Worm (Caenorhabditis elegans) whole organism, midembryonic: ENCODE results near the gene txt-11.

Experiments used
- T22C8.4 ChIP-seq: fragments of 200-800 bp; sonication (Bioruptor generic); IDR thresholded peaks from 2 replicates; pipeline ENCODE4 v1.3.6; 2022; ENCODE audit warnings: missing genetic modification characterization, missing compliant biosample characterization
- cog-1 ChIP-seq: sonication (generic microtip); optimal IDR thresholded peaks from 2 replicates; lab custom pipeline; 2016; ENCODE audit warnings: missing genetic modification characterization, missing compliant biosample characterization
- flt-1 ChIP-seq: fragments of 200-800 bp; sonication (Bioruptor generic); IDR thresholded peaks from 2 replicates; pipeline ENCODE4 v1.3.6; 2022; ENCODE audit warnings: missing genetic modification characterization, missing compliant biosample characterization
- klf-2 ChIP-seq: fragments of 200-800 bp; sonication (Bioruptor generic); conservative IDR thresholded peaks from 2 replicates; pipeline ENCODE4 v1.3.6; 2022; ENCODE audit warnings: missing genetic modification reagents, missing genetic modification characterization, missing compliant biosample characterization
- med-1 ChIP-seq: sonication (generic microtip); optimal IDR thresholded peaks from 2 replicates; lab custom pipeline; 2017; ENCODE audit warnings: missing genetic modification characterization, mild to moderate bottlenecking, missing compliant biosample characterization, antibody characterized with exemption, missing genetic modification reagents; ENCODE audit not compliant: insufficient read depth
- ref-1 ChIP-seq: fragments of 200-800 bp; sonication (Bioruptor generic); conservative IDR thresholded peaks from 2 replicates; pipeline ENCODE4 v1.3.6; 2022; ENCODE audit warnings: missing genetic modification reagents, missing genetic modification characterization, missing compliant biosample characterization
- tab-1 ChIP-seq: fragments of 200-800 bp; sonication (Bioruptor generic); IDR thresholded peaks from 2 replicates; pipeline ENCODE4 v1.3.6; 2022; ENCODE audit warnings: missing genetic modification characterization, missing compliant biosample characterization
- ztf-23 ChIP-seq: fragments of 200-800 bp; sonication (Bioruptor generic); IDR thresholded peaks from 2 replicates; pipeline ENCODE4 v1.3.6; 2022; ENCODE audit warnings: missing genetic modification reagents, missing genetic modification characterization, missing compliant biosample characterization
- ztf-29 ChIP-seq: fragments of 200-800 bp; sonication (Bioruptor generic); IDR thresholded peaks from 2 replicates; pipeline ENCODE4 v1.3.6; 2022; ENCODE audit warnings: missing genetic modification reagents, missing genetic modification characterization, missing compliant biosample characterization

txt-11 gene

DNA sequence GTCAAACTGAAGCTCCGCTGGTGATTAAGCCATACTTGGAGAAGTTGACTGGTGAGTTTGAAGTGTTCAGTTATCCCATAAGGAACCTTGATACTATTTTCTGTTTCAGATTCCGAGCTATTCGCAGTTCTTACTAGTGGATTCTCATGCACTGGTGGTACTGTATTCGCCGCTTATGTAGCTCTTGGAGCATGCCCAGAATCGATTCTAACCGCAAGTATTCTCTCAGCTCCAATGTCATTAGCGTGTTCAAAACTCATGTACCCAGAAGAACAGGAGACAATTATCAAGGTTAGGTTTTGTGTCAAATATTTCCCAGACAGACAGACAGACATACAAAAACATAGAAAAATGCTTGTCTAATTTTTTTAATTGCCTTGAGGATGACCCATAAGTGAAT is 51.8 kb downstream of the txt-11 start:
- TF ChIP-seq T22C8.4 (GFP tag; lab: Robert Waterston, UW) (no peak), tab-1 (GFP tag; lab: Robert Waterston, UW) (no peak), klf-2 (GFP tag; lab: Robert Waterston, UW) (no peak), cog-1 (no peak), ztf-29 (GFP tag; lab: Robert Waterston, UW) (no peak), ref-1 (GFP tag; lab: Robert Waterston, UW) (no peak), flt-1 (GFP tag; lab: Robert Waterston, UW) (no peak), med-1 (GFP tag; lab: Kevin White, UChicago) (no peak), ztf-23 (GFP tag; lab: Robert Waterston, UW) (no peak)
